Fruit fly (Drosophila melanogaster) whole organism, embryonic: ENCODE measurements around the gene Arp3.
A peak's percentile ranks its signal among the peaks of the same experiment; 100 is the strongest.

Experiments
- Awh ChIP-seq: fragments of 200-800 bp; sonication (Bioruptor generic); IDR thresholded peaks from 2 replicates; pipeline ENCODE4, ENCODE4 v1.3.6; 2022; ENCODE audit warnings: missing biosample characterization, missing genetic modification characterization
- B-H1 ChIP-seq: fragments of 200-800 bp; sonication (Bioruptor generic); IDR thresholded peaks from 3 replicates; pipeline ENCODE4 v1.3.6; 2022; ENCODE audit warnings: missing biosample characterization, missing genetic modification characterization
- BEAF-32 ChIP-seq: fragments of 200-800 bp; sonication (Bioruptor generic); optimal IDR thresholded peaks from 3 replicates; lab custom pipeline; 2017; ENCODE audit warnings: missing biosample characterization, missing genetic modification characterization, mild to moderate bottlenecking, moderate library complexity, missing genetic modification reagents
- Bteb2 ChIP-seq: fragments of 200-800 bp; sonication (Bioruptor generic); optimal IDR thresholded peaks from 2 replicates; lab custom pipeline; 2016; ENCODE audit warnings: missing biosample characterization, missing genetic modification characterization
- CG11085 ChIP-seq: fragments of 200-800 bp; sonication (Bioruptor generic); IDR thresholded peaks from 2 replicates; pipeline ENCODE4 v1.3.6; 2022; ENCODE audit warnings: missing biosample characterization, missing genetic modification characterization
- CG11456 ChIP-seq: fragments of 200-800 bp; sonication (Bioruptor generic); IDR thresholded peaks from 3 replicates; pipeline ENCODE4 v1.3.6; 2022; ENCODE audit warnings: missing biosample characterization, missing genetic modification characterization
- CG11696 ChIP-seq: fragments of 200-800 bp; sonication (Bioruptor generic); IDR thresholded peaks from 2 replicates; pipeline ENCODE4 v1.3.6; 2022; ENCODE audit warnings: missing biosample characterization, missing genetic modification characterization
- CG1233 ChIP-seq: fragments of 200-800 bp; sonication (Bioruptor generic); optimal IDR thresholded peaks from 4 replicates; lab custom pipeline; 2018; ENCODE audit warnings: missing biosample characterization, mild to moderate bottlenecking, missing genetic modification characterization
- CG1529 ChIP-seq: fragments of 200-800 bp; sonication (Bioruptor generic); optimal IDR thresholded peaks from 3 replicates; lab custom pipeline; 2018; ENCODE audit warnings: missing biosample characterization, missing genetic modification characterization
- CG17385 ChIP-seq: fragments of 200-800 bp; sonication (Bioruptor generic); optimal IDR thresholded peaks from 3 replicates; lab custom pipeline; 2018; ENCODE audit warnings: missing biosample characterization, mild to moderate bottlenecking, missing genetic modification characterization
- CG17912 ChIP-seq: fragments of 200-800 bp; sonication (Bioruptor generic); optimal IDR thresholded peaks from 2 replicates; lab custom pipeline; 2018; ENCODE audit warnings: missing biosample characterization, mild to moderate bottlenecking, missing genetic modification characterization
- CG2678 ChIP-seq: fragments of 200-800 bp; sonication (Bioruptor generic); optimal IDR thresholded peaks from 3 replicates; lab custom pipeline; 2019; ENCODE audit warnings: missing biosample characterization, mild to moderate bottlenecking, missing genetic modification characterization, moderate library complexity
- CG2712 ChIP-seq: fragments of 200-800 bp; optimal IDR thresholded peaks from 3 replicates; lab custom pipeline; 2019; ENCODE audit warnings: missing biosample characterization, mild to moderate bottlenecking, missing genetic modification characterization, moderate library complexity
- CG31441 ChIP-seq: fragments of 200-800 bp; sonication (Bioruptor generic); IDR thresholded peaks from 2 replicates; pipeline ENCODE4 v1.3.6; 2022; ENCODE audit warnings: missing biosample characterization, missing genetic modification characterization
- CG4707 ChIP-seq: fragments of 200-800 bp; sonication (Bioruptor generic); optimal IDR thresholded peaks from 2 replicates; lab custom pipeline; 2018; ENCODE audit warnings: missing biosample characterization, mild to moderate bottlenecking, missing genetic modification characterization, moderate library complexity
- CG7745 ChIP-seq: fragments of 200-800 bp; sonication (Bioruptor generic); optimal IDR thresholded peaks from 2 replicates; lab custom pipeline; 2018; ENCODE audit warnings: missing biosample characterization, mild to moderate bottlenecking, missing genetic modification characterization, moderate library complexity
- CoRest ChIP-seq: fragments of 200-800 bp; sonication (Bioruptor generic); optimal IDR thresholded peaks from 3 replicates; lab custom pipeline; 2018; ENCODE audit warnings: missing biosample characterization, mild to moderate bottlenecking, missing genetic modification characterization, moderate library complexity
- Dip2 ChIP-seq: fragments of 200-800 bp; sonication (Bioruptor generic); IDR thresholded peaks from 2 replicates; pipeline ENCODE4 v1.3.6; 2022; ENCODE audit warnings: missing biosample characterization, missing genetic modification characterization
- Fer1 ChIP-seq: fragments of 200-800 bp; sonication (Bioruptor generic); optimal IDR thresholded peaks from 2 replicates; lab custom pipeline; 2017; ENCODE audit warnings: missing biosample characterization, mild to moderate bottlenecking, missing genetic modification characterization
- NC2α ChIP-seq: fragments of 200-800 bp; sonication (Bioruptor generic); optimal IDR thresholded peaks from 2 replicates; lab custom pipeline; 2016; ENCODE audit warnings: missing biosample characterization, missing genetic modification characterization
- Oli ChIP-seq: fragments of 200-800 bp; sonication (Bioruptor generic); optimal IDR thresholded peaks from 2 replicates; lab custom pipeline; 2018; ENCODE audit warnings: missing biosample characterization, mild to moderate bottlenecking, missing genetic modification characterization, moderate library complexity
- PHDP ChIP-seq: fragments of 200-800 bp; sonication (Bioruptor generic); optimal IDR thresholded peaks from 3 replicates; lab custom pipeline; 2018; ENCODE audit warnings: missing biosample characterization, mild to moderate bottlenecking, missing genetic modification characterization, moderate library complexity
- Pdp1 ChIP-seq, 2 experiments: fragments of 200-800 bp; sonication (Bioruptor generic); optimal IDR thresholded peaks; 3 replicates each; lab custom pipeline; 2016; ENCODE audit warnings: missing biosample characterization in 2 of 2, missing genetic modification characterization in 2 of 2, mild to moderate bottlenecking in 1 of 2, moderate library complexity in 1 of 2
- Scr ChIP-seq: fragments of 200-800 bp; sonication (Bioruptor generic); IDR thresholded peaks from 2 replicates; pipeline ENCODE4 v1.3.6; 2022; ENCODE audit warnings: missing biosample characterization, missing genetic modification characterization; ENCODE audit not compliant: partially characterized antibody
- Sox100B ChIP-seq: fragments of 200-800 bp; sonication (Bioruptor generic); optimal IDR thresholded peaks from 3 replicates; lab custom pipeline; 2018; ENCODE audit warnings: missing biosample characterization, mild to moderate bottlenecking, missing genetic modification characterization
- Tbp ChIP-seq: fragments of >200 bp; optimal IDR thresholded peaks from 2 replicates; lab custom pipeline; 2018; ENCODE audit warnings: missing biosample characterization, missing genetic modification characterization
- Vsx1 ChIP-seq: fragments of 200-800 bp; sonication (Bioruptor generic); optimal IDR thresholded peaks from 2 replicates; lab custom pipeline; 2017; ENCODE audit warnings: missing biosample characterization, mild to moderate bottlenecking, missing genetic modification characterization, missing genetic modification reagents
- bab2 ChIP-seq: fragments of 200-800 bp; sonication (Bioruptor generic); optimal IDR thresholded peaks from 2 replicates; lab custom pipeline; 2016; ENCODE audit warnings: missing biosample characterization, missing genetic modification characterization
- chm ChIP-seq: fragments of 200-800 bp; sonication (Bioruptor generic); IDR thresholded peaks from 2 replicates; pipeline ENCODE4 v1.3.6; 2022; ENCODE audit warnings: missing biosample characterization, missing genetic modification characterization
- crc ChIP-seq: fragments of 200-800 bp; sonication (Bioruptor generic); optimal IDR thresholded peaks from 2 replicates; lab custom pipeline; 2016; ENCODE audit warnings: missing biosample characterization, missing genetic modification characterization
- dan ChIP-seq: fragments of 200-800 bp; sonication (Bioruptor generic); IDR thresholded peaks from 2 replicates; pipeline ENCODE4 v1.3.6; 2022; ENCODE audit warnings: missing biosample characterization, missing genetic modification characterization
- danr ChIP-seq: fragments of 200-800 bp; sonication (Bioruptor generic); IDR thresholded peaks from 2 replicates; pipeline ENCODE4 v1.3.6; 2022; ENCODE audit warnings: missing biosample characterization, missing genetic modification characterization
- esg ChIP-seq: fragments of 200-800 bp; sonication (Bioruptor generic); conservative IDR thresholded peaks from 2 replicates; pipeline ENCODE4 v1.3.6; 2022; ENCODE audit warnings: missing biosample characterization, missing genetic modification characterization
- eyg ChIP-seq: fragments of 200-800 bp; sonication (Bioruptor generic); optimal IDR thresholded peaks from 3 replicates; lab custom pipeline; 2016; ENCODE audit warnings: missing biosample characterization, missing genetic modification characterization
- gsb-n ChIP-seq: fragments of 200-800 bp; sonication (Bioruptor generic); optimal IDR thresholded peaks from 3 replicates; lab custom pipeline; 2018; ENCODE audit warnings: missing biosample characterization, mild to moderate bottlenecking, missing genetic modification characterization
- gt ChIP-seq: fragments of 200-800 bp; sonication (Bioruptor generic); IDR thresholded peaks from 2 replicates; pipeline ENCODE4 v1.3.6; 2022; ENCODE audit warnings: missing biosample characterization, missing genetic modification characterization
- ham ChIP-seq: fragments of 200-800 bp; sonication (Bioruptor generic); IDR thresholded peaks from 2 replicates; pipeline ENCODE4 v1.3.6; 2022; ENCODE audit warnings: missing biosample characterization, missing genetic modification characterization
- jigr1 ChIP-seq: fragments of 200-800 bp; sonication (Bioruptor generic); IDR thresholded peaks from 3 replicates; pipeline ENCODE4 v1.3.6; 2022; ENCODE audit warnings: missing biosample characterization, missing genetic modification characterization
- pzg ChIP-seq: fragments of 200-800 bp; sonication (Bioruptor generic); optimal IDR thresholded peaks from 3 replicates; lab custom pipeline; 2018; ENCODE audit warnings: missing biosample characterization, mild to moderate bottlenecking, missing genetic modification characterization, moderate library complexity
- ro ChIP-seq: fragments of 200-800 bp; sonication (Bioruptor generic); IDR thresholded peaks from 2 replicates; pipeline ENCODE4 v1.3.6; 2022; ENCODE audit warnings: missing biosample characterization, missing genetic modification characterization
- sens ChIP-seq: fragments of 200-800 bp; sonication (Bioruptor generic); peaks from one replicate; lab custom pipeline; 2016; ENCODE audit warnings: missing biosample characterization, missing genetic modification characterization
- shn ChIP-seq: fragments of 200-800 bp; sonication (Bioruptor generic); optimal IDR thresholded peaks from 3 replicates; lab custom pipeline; 2016; ENCODE audit warnings: missing biosample characterization, missing genetic modification characterization
- ssp ChIP-seq: fragments of 200-800 bp; sonication (Bioruptor generic); IDR thresholded peaks from 2 replicates; pipeline ENCODE4 v1.3.6; 2022; ENCODE audit warnings: missing biosample characterization, missing genetic modification characterization
- sug ChIP-seq: fragments of 200-800 bp; optimal IDR thresholded peaks from 2 replicates; lab custom pipeline; 2019; ENCODE audit warnings: missing biosample characterization, mild to moderate bottlenecking, missing genetic modification characterization, moderate library complexity
- tna ChIP-seq: fragments of 200-800 bp; sonication (Bioruptor generic); IDR thresholded peaks from 2 replicates; pipeline ENCODE4 v1.3.6; 2022; ENCODE audit warnings: missing biosample characterization, missing genetic modification characterization; ENCODE audit not compliant: partially characterized antibody
- tx ChIP-seq: fragments of 200-800 bp; sonication (Bioruptor generic); optimal IDR thresholded peaks from 2 replicates; lab custom pipeline; 2016; ENCODE audit warnings: missing biosample characterization, missing genetic modification characterization
- vvl ChIP-seq: fragments of 200-800 bp; sonication (Bioruptor generic); IDR thresholded peaks from 2 replicates; pipeline ENCODE4 v1.3.6; 2022; ENCODE audit warnings: missing biosample characterization, missing genetic modification characterization
- wek ChIP-seq: fragments of 200-800 bp; sonication (Bioruptor generic); optimal IDR thresholded peaks from 3 replicates; lab custom pipeline; 2018; ENCODE audit warnings: missing biosample characterization, mild to moderate bottlenecking, missing genetic modification characterization, moderate library complexity
- zf30C ChIP-seq: fragments of 200-800 bp; sonication (Bioruptor generic); optimal IDR thresholded peaks from 3 replicates; lab custom pipeline; 2018; ENCODE audit warnings: missing biosample characterization, mild to moderate bottlenecking, missing genetic modification characterization

The Arp3 gene

DNA sequence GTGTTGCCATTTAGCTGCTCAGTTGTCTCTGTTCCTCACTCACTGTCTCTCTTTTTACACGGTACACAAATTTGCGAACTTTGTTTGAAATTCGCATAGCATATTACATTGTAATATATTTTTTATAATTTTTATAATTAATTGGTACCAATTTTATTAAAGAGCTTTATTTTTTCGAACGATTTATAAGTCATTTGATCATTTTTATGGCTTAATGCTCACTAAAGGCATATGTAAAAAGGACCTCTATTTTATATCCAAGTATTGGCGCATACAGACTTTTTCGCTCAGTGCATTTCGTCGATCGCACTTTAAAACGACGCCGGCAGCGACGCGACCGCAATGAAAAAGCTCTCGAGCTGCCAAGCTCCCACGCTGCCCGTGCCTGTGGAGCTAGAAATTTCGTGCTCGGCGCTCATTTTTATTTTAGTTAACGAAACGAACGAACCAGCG is 19.6 kb downstream of the Arp3 start (continued):
- peak; percentile 7 for TF ChIP-seq pzg (GFP tag; lab: Kevin White, UChicago)
- peak; percentile 79; the same call in 2 of the 3 replicates for TF ChIP-seq jigr1 (GFP tag; lab: Robert Waterston, UW)
- TF ChIP-seq wek (GFP tag; lab: Kevin White, UChicago) = peak; percentile 19
- peak; percentile 69 for TF ChIP-seq CG1529 (GFP tag; lab: Kevin White, UChicago)
- peak; percentile 77 for TF ChIP-seq ro (GFP tag; lab: Robert Waterston, UW)
- TF ChIP-seq Tbp (GFP tag; lab: Kevin White, UChicago) = no peak
- peak; percentile 83 for TF ChIP-seq CG11696
- TF ChIP-seq ssp (GFP tag; lab: Robert Waterston, UW) = peak; percentile 84
- peak; percentile 91 for TF ChIP-seq CG2712 (tag; lab: Kevin White, UChicago)
- peak; percentile 61 for TF ChIP-seq gsb-n (tag; lab: Kevin White, UChicago)
- TF ChIP-seq gt (GFP tag; lab: Robert Waterston, UW) = 0 out of 2 replicates have a peak, but pooled peaks have one; percentile 47
- TF ChIP-seq crc = peak; percentile 62
- peak; percentile 88 for TF ChIP-seq Bteb2 (GFP tag; lab: Kevin White, UChicago)
- peak; percentile 88 for TF ChIP-seq bab2 (GFP tag; lab: Kevin White, UChicago)
- peak; percentile 95 for TF ChIP-seq Oli (tag; lab: Kevin White, UChicago)
- peak; percentile 94 for TF ChIP-seq esg
- peak; percentile 59 for TF ChIP-seq Dip2 (GFP tag; lab: Robert Waterston, UW)
- TF ChIP-seq CG7745 (tag; lab: Kevin White, UChicago) = no peak
- TF ChIP-seq B-H1 (GFP tag; lab: Robert Waterston, UW) = peak; percentile 87; the same call in 2 of the 3 replicates
- peak; percentile 96 for TF ChIP-seq sens (GFP tag; lab: Kevin White, UChicago)
- peak; percentile 92 for TF ChIP-seq CG11085 (GFP tag; lab: Robert Waterston, UW)
- TF ChIP-seq shn = peak; percentile 82
- no peak for TF ChIP-seq Scr
- peak; percentile 92 for TF ChIP-seq zf30C
- peak; percentile 99 for TF ChIP-seq Fer1 (GFP tag; lab: Kevin White, UChicago)
- TF ChIP-seq danr = peak; percentile 89
- peak; percentile 98 for TF ChIP-seq CoRest (tag; lab: Kevin White, UChicago)
- TF ChIP-seq eyg = peak; percentile 76
- peak; percentile 78; the same call in 1 of the 2 replicates for TF ChIP-seq chm
- peak; percentile 96 for TF ChIP-seq CG2678 (tag; lab: Kevin White, UChicago)
- TF ChIP-seq tna (GFP tag; lab: Robert Waterston, UW) = no peak
- no peak for TF ChIP-seq dan (GFP tag; lab: Robert Waterston, UW)
- TF ChIP-seq CG11456 (GFP tag; lab: Robert Waterston, UW) = peak; percentile 95
- peak; percentile 96 for TF ChIP-seq sug
- peak; percentile 31 for TF ChIP-seq CG4707 (GFP tag; lab: Kevin White, UChicago)
- TF ChIP-seq tx (GFP tag; lab: Kevin White, UChicago) = peak; percentile 72
- peak; percentile 97 for TF ChIP-seq PHDP
- peak; percentile 92 for TF ChIP-seq CG31441 (GFP tag; lab: Robert Waterston, UW)
- peak; percentile 93 for TF ChIP-seq CG17385 (GFP tag; lab: Kevin White, UChicago)
- peak; percentile 86 for TF ChIP-seq Vsx1
- TF ChIP-seq NC2α = no peak
- TF ChIP-seq vvl (GFP tag; lab: Robert Waterston, UW) = peak; percentile 90
- TF ChIP-seq ham (GFP tag; lab: Robert Waterston, UW) = peak; percentile 93
- peak; percentile 94 for TF ChIP-seq Sox100B (GFP tag; lab: Kevin White, UChicago)
- peak; percentile 79 for TF ChIP-seq Awh (GFP tag; lab: Robert Waterston, UW)
- peak; percentile 78 to 88 for TF ChIP-seq Pdp1 (GFP tag; optimal IDR thresholded peaks at IDR 0.05; lab: Kevin White, UChicago)
- TF ChIP-seq BEAF-32 (GFP tag; lab: Kevin White, UChicago) = peak; percentile 17
- peak; percentile 67 for TF ChIP-seq CG17912
- peak; percentile 90 for TF ChIP-seq CG1233 (GFP tag; lab: Kevin White, UChicago)
